Fruit fly (Drosophila melanogaster) whole organism, pupa: ENCODE results near the gene CG14453.

Source experiments
- CG10348 ChIP-seq: fragments of 200-800 bp; sonication (Bioruptor generic); IDR thresholded peaks from 2 replicates; pipeline ENCODE4 v1.3.6; 2022; ENCODE audit warnings: missing biosample characterization, missing genetic modification characterization
- CG12605 ChIP-seq: fragments of 200-800 bp; sonication (Bioruptor generic); IDR thresholded peaks from 2 replicates; pipeline ENCODE4 v1.3.6; 2022; ENCODE audit warnings: missing biosample characterization, missing genetic modification characterization
- CG13204 ChIP-seq: fragments of 200-800 bp; sonication (Bioruptor generic); optimal IDR thresholded peaks from 2 replicates; lab custom pipeline; 2018; ENCODE audit warnings: missing biosample characterization, mild to moderate bottlenecking, missing genetic modification characterization, moderate library complexity
- CG14655 ChIP-seq: fragments of 200-800 bp; sonication (Bioruptor generic); optimal IDR thresholded peaks from 3 replicates; lab custom pipeline; 2017; ENCODE audit warnings: mild to moderate bottlenecking, missing biosample characterization, missing genetic modification reagents, missing genetic modification characterization
- CG15710 ChIP-seq: fragments of 200-800 bp; sonication (Bioruptor generic); optimal IDR thresholded peaks from 2 replicates; lab custom pipeline; 2018; ENCODE audit warnings: missing biosample characterization, mild to moderate bottlenecking, missing genetic modification characterization, moderate library complexity
- CG17806 ChIP-seq: fragments of 200-800 bp; sonication (Bioruptor generic); optimal IDR thresholded peaks from 2 replicates; lab custom pipeline; 2018; ENCODE audit warnings: missing biosample characterization, mild to moderate bottlenecking, missing genetic modification characterization, moderate library complexity
- CG32121 ChIP-seq: fragments of 200-800 bp; sonication (Bioruptor generic); IDR thresholded peaks from 2 replicates; pipeline ENCODE4 v1.3.6; 2022; ENCODE audit warnings: missing biosample characterization, missing genetic modification characterization
- CG34367 ChIP-seq: fragments of 200-800 bp; sonication (Bioruptor generic); optimal IDR thresholded peaks from 2 replicates; lab custom pipeline; 2018; ENCODE audit warnings: missing biosample characterization, mild to moderate bottlenecking, missing genetic modification characterization
- CG4496 ChIP-seq: fragments of 200-800 bp; sonication (Bioruptor generic); IDR thresholded peaks from 3 replicates; pipeline ENCODE4 v1.3.6; 2022; ENCODE audit warnings: missing biosample characterization, missing genetic modification characterization
- CG8159 ChIP-seq: fragments of 200-800 bp; sonication (Bioruptor generic); optimal IDR thresholded peaks from 3 replicates; lab custom pipeline; 2018; ENCODE audit warnings: missing biosample characterization, mild to moderate bottlenecking, missing genetic modification characterization, moderate library complexity
- CG8301 ChIP-seq: fragments of 200-800 bp; sonication (Bioruptor generic); optimal IDR thresholded peaks from 2 replicates; lab custom pipeline; 2018; ENCODE audit warnings: missing biosample characterization, mild to moderate bottlenecking, missing genetic modification characterization
- CG9948 ChIP-seq: fragments of 200-800 bp; sonication (Bioruptor generic); optimal IDR thresholded peaks from 2 replicates; lab custom pipeline; 2018; ENCODE audit warnings: missing biosample characterization, mild to moderate bottlenecking, missing genetic modification characterization, moderate library complexity
- D1 ChIP-seq: fragments of 200-800 bp; sonication (Bioruptor generic); optimal IDR thresholded peaks from 2 replicates; lab custom pipeline; 2018; ENCODE audit warnings: missing biosample characterization, mild to moderate bottlenecking, missing genetic modification characterization, moderate library complexity
- EcR ChIP-seq: fragments of 200-800 bp; sonication (Bioruptor generic); optimal IDR thresholded peaks from 3 replicates; lab custom pipeline; 2019; ENCODE audit warnings: missing biosample characterization, missing genetic modification characterization, mild to moderate bottlenecking, moderate library complexity, missing genetic modification reagents
- Ets98B ChIP-seq: fragments of 200-800 bp; sonication (Bioruptor generic); IDR thresholded peaks from 2 replicates; pipeline ENCODE4 v1.3.6; 2022; ENCODE audit warnings: missing biosample characterization, missing genetic modification characterization
- Pif1A ChIP-seq: fragments of 200-800 bp; sonication (Bioruptor generic); optimal IDR thresholded peaks from 3 replicates; lab custom pipeline; 2016; ENCODE audit warnings: missing biosample characterization, missing genetic modification characterization
- Pif1B ChIP-seq: fragments of 200-800 bp; sonication (Bioruptor generic); optimal IDR thresholded peaks from 3 replicates; lab custom pipeline; 2016; ENCODE audit warnings: missing biosample characterization, missing genetic modification characterization
- Snoo ChIP-seq: fragments of 200-800 bp; sonication (Bioruptor generic); optimal IDR thresholded peaks from 3 replicates; lab custom pipeline; 2017; ENCODE audit warnings: missing biosample characterization, mild to moderate bottlenecking, missing genetic modification characterization, inconsistent platforms
- fd96Ca ChIP-seq: fragments of 200-800 bp; sonication (Bioruptor generic); IDR thresholded peaks from 3 replicates; pipeline ENCODE4 v1.3.6; 2022; ENCODE audit warnings: missing biosample characterization, missing genetic modification characterization
- gl ChIP-seq: fragments of 200-800 bp; sonication (Bioruptor generic); optimal IDR thresholded peaks from 2 replicates; lab custom pipeline; 2018; ENCODE audit warnings: missing biosample characterization, mild to moderate bottlenecking, missing genetic modification characterization
- rn ChIP-seq: fragments of 200-800 bp; sonication (Bioruptor generic); IDR thresholded peaks from 2 replicates; pipeline ENCODE4 v1.3.6; 2022; ENCODE audit warnings: missing biosample characterization, missing genetic modification characterization

The CG14453 gene

dm6 chr3L:22729466-22729865, 35.6 kb downstream of the CG14453 start, which contains the start of gene CG32454:
CG32454 (plus strand) TSS chr3L:22729766.
- no peak for TF ChIP-seq EcR (GFP tag; lab: Kevin White, UChicago)
- TF ChIP-seq fd96Ca (GFP tag; lab: Robert Waterston, UW): no peak
- no peak for TF ChIP-seq rn (GFP tag; lab: Robert Waterston, UW)
- no peak for TF ChIP-seq CG32121 (GFP tag; lab: Robert Waterston, UW)
- TF ChIP-seq CG14655 (GFP tag; lab: Kevin White, UChicago): no peak
- TF ChIP-seq CG4496 (GFP tag; lab: Robert Waterston, UW): no peak
- TF ChIP-seq Pif1B (GFP tag; lab: Kevin White, UChicago): no peak
- no peak for TF ChIP-seq CG17806
- TF ChIP-seq CG12605: no peak
- TF ChIP-seq CG10348 (GFP tag; lab: Robert Waterston, UW): no peak
- no peak for TF ChIP-seq CG34367 (tag; lab: Kevin White, UChicago)
- TF ChIP-seq D1: no peak
- no peak for TF ChIP-seq CG9948 (tag; lab: Kevin White, UChicago)
- TF ChIP-seq Ets98B (GFP tag; lab: Robert Waterston, UW): no peak
- no peak for TF ChIP-seq CG13204 (GFP tag; lab: Kevin White, UChicago)
- no peak for TF ChIP-seq Pif1A (GFP tag; lab: Kevin White, UChicago)
- TF ChIP-seq CG8301 (tag; lab: Kevin White, UChicago): no peak
- no peak for TF ChIP-seq Snoo (tag; lab: Kevin White, UChicago)

dm6 chr3L:22731393-22731792, 37.5 kb downstream of the CG14453 start:
- TF ChIP-seq CG8301 (tag; lab: Kevin White, UChicago): no peak
- no peak for TF ChIP-seq gl
- TF ChIP-seq CG8159 (tag; lab: Kevin White, UChicago): no peak
- TF ChIP-seq CG15710 (tag; lab: Kevin White, UChicago): no peak
- TF ChIP-seq Snoo (tag; lab: Kevin White, UChicago): no peak
- no peak for TF ChIP-seq Pif1A (GFP tag; lab: Kevin White, UChicago)
- no peak for TF ChIP-seq CG32121 (GFP tag; lab: Robert Waterston, UW)
- TF ChIP-seq D1: no peak
- no peak for TF ChIP-seq fd96Ca (GFP tag; lab: Robert Waterston, UW)
- no peak for TF ChIP-seq CG14655 (GFP tag; lab: Kevin White, UChicago)
- TF ChIP-seq CG17806: no peak
- no peak for TF ChIP-seq CG34367 (tag; lab: Kevin White, UChicago)
- TF ChIP-seq EcR (GFP tag; lab: Kevin White, UChicago): no peak
- TF ChIP-seq CG10348 (GFP tag; lab: Robert Waterston, UW): no peak
- no peak for TF ChIP-seq CG9948 (tag; lab: Kevin White, UChicago)

dm6 chr3L:22733607-22734006, 39.7 kb downstream of the CG14453 start:
- TF ChIP-seq gl (no peak), CG12605 (no peak), Pif1B (GFP tag; lab: Kevin White, UChicago) (no peak), CG8301 (tag; lab: Kevin White, UChicago) (no peak), CG17806 (no peak), CG14655 (GFP tag; lab: Kevin White, UChicago) (no peak), EcR (GFP tag; lab: Kevin White, UChicago) (no peak), rn (GFP tag; lab: Robert Waterston, UW) (no peak), CG32121 (GFP tag; lab: Robert Waterston, UW) (no peak)

dm6 chr3L:22737732-22738611, 44.1 kb downstream of the CG14453 start, which contains the start of gene CG11241:
CG11241 (minus strand) TSS chr3L:22738420.
- peak; percentile 79 for TF ChIP-seq EcR (GFP tag; lab: Kevin White, UChicago)
- no peak for TF ChIP-seq CG17806
- TF ChIP-seq, all 21 proteins: peak for 1

dm6 chr3L:22741389-22742120, 47.7 kb downstream of the CG14453 start, which contains the start of gene CG7369:
CG7369 (plus strand) TSS chr3L:22741793.
- peak; percentile 53 for TF ChIP-seq EcR (GFP tag; lab: Kevin White, UChicago)
- peak; percentile 87 for TF ChIP-seq Snoo (tag; lab: Kevin White, UChicago)
- TF ChIP-seq Pif1A (GFP tag; lab: Kevin White, UChicago): peak; percentile 82
- peak; percentile 85 for TF ChIP-seq CG14655 (GFP tag; lab: Kevin White, UChicago)
- peak; percentile 89 for TF ChIP-seq fd96Ca (GFP tag; lab: Robert Waterston, UW)
- TF ChIP-seq CG13204 (GFP tag; lab: Kevin White, UChicago): no peak
- TF ChIP-seq CG12605: peak; percentile 52; the same call in 1 of the 2 replicates
- TF ChIP-seq CG15710 (tag; lab: Kevin White, UChicago): peak; percentile 82
- TF ChIP-seq CG17806: peak; percentile 71
- TF ChIP-seq CG34367 (tag; lab: Kevin White, UChicago): peak; percentile 70
- TF ChIP-seq CG8301 (tag; lab: Kevin White, UChicago): peak; percentile 64
- peak; percentile 84 for TF ChIP-seq CG4496 (GFP tag; lab: Robert Waterston, UW)
- TF ChIP-seq CG10348 (GFP tag; lab: Robert Waterston, UW): peak; percentile 75
- peak; percentile 81 for TF ChIP-seq CG8159 (tag; lab: Kevin White, UChicago)
- TF ChIP-seq CG9948 (tag; lab: Kevin White, UChicago): peak; percentile 67
- peak; percentile 82 for TF ChIP-seq CG32121 (GFP tag; lab: Robert Waterston, UW)
- peak; percentile 74 for TF ChIP-seq Ets98B (GFP tag; lab: Robert Waterston, UW)
- TF ChIP-seq gl: peak; percentile 30
- no peak for TF ChIP-seq D1
- peak; percentile 84 for TF ChIP-seq Pif1B (GFP tag; lab: Kevin White, UChicago)
- TF ChIP-seq rn (GFP tag; lab: Robert Waterston, UW): no peak; the same call in none of the 2 replicates
